Fruit fly (Drosophila melanogaster) whole organism, embryonic: ENCODE measurements around the gene nol.

ENCODE experiments used
- ATbp ChIP-seq: fragments of 200-800 bp; sonication (Bioruptor generic); optimal IDR thresholded peaks from 2 replicates; lab custom pipeline; 2017; ENCODE audit warnings: missing biosample characterization, mild to moderate bottlenecking, missing genetic modification characterization, missing genetic modification reagents
- Ada2b ChIP-seq: fragments of 200-800 bp; sonication (Bioruptor generic); IDR thresholded peaks from 2 replicates; pipeline ENCODE4 v1.3.6; 2022; ENCODE audit warnings: missing biosample characterization, missing genetic modification characterization
- Aef1 ChIP-seq: fragments of 200-800 bp; sonication (Bioruptor generic); IDR thresholded peaks from 3 replicates; pipeline ENCODE4 v1.3.6; 2022; ENCODE audit warnings: missing biosample characterization, missing genetic modification characterization
- Awh ChIP-seq: fragments of 200-800 bp; sonication (Bioruptor generic); IDR thresholded peaks from 2 replicates; pipeline ENCODE4, ENCODE4 v1.3.6; 2022; ENCODE audit warnings: missing biosample characterization, missing genetic modification characterization
- Blimp-1 ChIP-seq: fragments of 200-800 bp; sonication (Bioruptor generic); optimal IDR thresholded peaks from 3 replicates; lab custom pipeline; 2018; ENCODE audit warnings: missing biosample characterization, missing genetic modification characterization, mild to moderate bottlenecking, moderate library complexity, missing genetic modification reagents
- CG10209 ChIP-seq: fragments of 200-800 bp; sonication (Bioruptor generic); optimal IDR thresholded peaks from 3 replicates; lab custom pipeline; 2017; ENCODE audit warnings: missing biosample characterization, mild to moderate bottlenecking, missing genetic modification characterization, missing genetic modification reagents
- CG10959 ChIP-seq: fragments of 200-800 bp; sonication (Bioruptor generic); IDR thresholded peaks from 2 replicates; pipeline ENCODE4 v1.3.6; 2022; ENCODE audit warnings: missing biosample characterization, missing genetic modification characterization
- CG11695 ChIP-seq: fragments of 200-800 bp; sonication (Bioruptor generic); IDR thresholded peaks from 3 replicates; pipeline ENCODE4 v1.3.6; 2022; ENCODE audit warnings: missing biosample characterization, missing genetic modification characterization
- CG1529 ChIP-seq: fragments of 200-800 bp; sonication (Bioruptor generic); optimal IDR thresholded peaks from 3 replicates; lab custom pipeline; 2018; ENCODE audit warnings: missing biosample characterization, missing genetic modification characterization
- CG15601 ChIP-seq: fragments of 200-800 bp; sonication (Bioruptor generic); optimal IDR thresholded peaks from 3 replicates; lab custom pipeline; 2019; ENCODE audit warnings: missing biosample characterization, mild to moderate bottlenecking, missing genetic modification characterization, moderate library complexity
- CG17612 ChIP-seq: fragments of 200-800 bp; sonication (Bioruptor generic); IDR thresholded peaks from 2 replicates; pipeline ENCODE4 v1.3.6; 2022; ENCODE audit warnings: missing biosample characterization, missing genetic modification characterization
- CG18599 ChIP-seq: fragments of 200-800 bp; sonication (Bioruptor generic); optimal IDR thresholded peaks from 3 replicates; lab custom pipeline; 2017; ENCODE audit warnings: missing biosample characterization, missing genetic modification characterization, mild to moderate bottlenecking, moderate library complexity, missing genetic modification reagents
- CG34376 ChIP-seq: fragments of 200-800 bp; sonication (Bioruptor generic); optimal IDR thresholded peaks from 2 replicates; lab custom pipeline; 2018; ENCODE audit warnings: missing biosample characterization, mild to moderate bottlenecking, missing genetic modification characterization
- CG3847 ChIP-seq: fragments of 200-800 bp; sonication (Bioruptor generic); IDR thresholded peaks from 2 replicates; pipeline ENCODE4 v1.3.6; 2022; ENCODE audit warnings: missing biosample characterization, missing genetic modification characterization
- CG4424 ChIP-seq: fragments of 200-800 bp; sonication (Bioruptor generic); optimal IDR thresholded peaks from 3 replicates; lab custom pipeline; 2016; ENCODE audit warnings: missing biosample characterization, missing genetic modification characterization
- CG4854 ChIP-seq: fragments of 200-800 bp; sonication (Bioruptor generic); optimal IDR thresholded peaks from 2 replicates; lab custom pipeline; 2016; ENCODE audit warnings: missing biosample characterization, missing genetic modification characterization, inconsistent platforms
- CG7357 ChIP-seq: fragments of 200-800 bp; sonication (Bioruptor generic); IDR thresholded peaks from 3 replicates; pipeline ENCODE4 v1.3.6; 2022; ENCODE audit warnings: missing biosample characterization, missing genetic modification characterization
- Chrac-16 ChIP-seq: fragments of 200-800 bp; sonication (Bioruptor generic); optimal IDR thresholded peaks from 3 replicates; lab custom pipeline; 2016; ENCODE audit warnings: missing biosample characterization, missing genetic modification characterization
- Dip3 ChIP-seq: fragments of 200-800 bp; sonication (Bioruptor generic); optimal IDR thresholded peaks from 3 replicates; lab custom pipeline; 2016; ENCODE audit warnings: missing biosample characterization, missing genetic modification characterization
- Drgx ChIP-seq: fragments of 200-800 bp; sonication (Bioruptor generic); IDR thresholded peaks from 2 replicates; pipeline ENCODE4 v1.3.6; 2022; ENCODE audit warnings: missing biosample characterization, missing genetic modification characterization
- Fer1 ChIP-seq: fragments of 200-800 bp; sonication (Bioruptor generic); optimal IDR thresholded peaks from 2 replicates; lab custom pipeline; 2017; ENCODE audit warnings: missing biosample characterization, mild to moderate bottlenecking, missing genetic modification characterization
- Hr78 ChIP-seq, 2 experiments: fragments of 200-800 bp in 1 of 2; fragments of >200 bp in 1 of 2; sonication (Bioruptor generic) in 1 of 2; optimal IDR thresholded peaks; 2 replicates each; lab custom pipeline; 2017 to 2019; ENCODE audit warnings: missing biosample characterization in 2 of 2, missing genetic modification characterization in 2 of 2, mild to moderate bottlenecking in 1 of 2, moderate library complexity in 1 of 2
- Nf-YA ChIP-seq: fragments of 200-800 bp; sonication (Bioruptor generic); IDR thresholded peaks from 2 replicates; pipeline ENCODE4 v1.3.6; 2022; ENCODE audit warnings: missing biosample characterization, missing genetic modification characterization
- Sox100B ChIP-seq: fragments of 200-800 bp; sonication (Bioruptor generic); optimal IDR thresholded peaks from 3 replicates; lab custom pipeline; 2018; ENCODE audit warnings: missing biosample characterization, mild to moderate bottlenecking, missing genetic modification characterization
- Sox102F ChIP-seq: fragments of 200-800 bp; sonication (Bioruptor generic); optimal IDR thresholded peaks from 2 replicates; lab custom pipeline; 2018; ENCODE audit warnings: missing biosample characterization, mild to moderate bottlenecking, missing genetic modification characterization, moderate library complexity
- Sry-β ChIP-seq: fragments of 200-800 bp; sonication (Bioruptor generic); optimal IDR thresholded peaks from 2 replicates; lab custom pipeline; 2018; ENCODE audit warnings: missing biosample characterization, mild to moderate bottlenecking, missing genetic modification characterization, moderate library complexity
- Stat92E ChIP-seq, 3 experiments: fragments of >200 bp in 2 of 3; fragments of 200-800 bp in 1 of 3; sonication (Bioruptor generic) in 1 of 3; optimal IDR thresholded peaks; 2 replicates each; lab custom pipeline; 2017 to 2019; ENCODE audit warnings: missing biosample characterization in 3 of 3, missing genetic modification characterization in 3 of 3, mild to moderate bottlenecking in 1 of 3, moderate library complexity in 1 of 3
- al ChIP-seq: fragments of 200-800 bp; sonication (Bioruptor generic); IDR thresholded peaks from 2 replicates; pipeline ENCODE4 v1.3.6; 2022; ENCODE audit warnings: missing biosample characterization, missing genetic modification characterization
- ase ChIP-seq: fragments of 200-800 bp; sonication (Bioruptor generic); IDR thresholded peaks from 3 replicates; pipeline ENCODE4 v1.3.6; 2022; ENCODE audit warnings: missing biosample characterization, missing genetic modification characterization
- ato ChIP-seq: fragments of 200-800 bp; sonication (Bioruptor generic); IDR thresholded peaks from 2 replicates; pipeline ENCODE4 v1.3.6; 2022; ENCODE audit warnings: missing biosample characterization, missing genetic modification characterization; ENCODE audit not compliant: partially characterized antibody
- bsh ChIP-seq, 2 experiments: fragments of 200-800 bp; sonication (Bioruptor generic); optimal IDR thresholded peaks; 2 replicates each; lab custom pipeline; 2017 to 2018; ENCODE audit warnings: mild to moderate bottlenecking in 2 of 2, missing biosample characterization in 2 of 2, missing genetic modification characterization in 2 of 2, moderate library complexity in 1 of 2
- crol ChIP-seq: fragments of 200-800 bp; sonication (Bioruptor generic); IDR thresholded peaks from 2 replicates; pipeline ENCODE4 v1.3.6; 2022; ENCODE audit warnings: missing biosample characterization, missing genetic modification characterization
- danr ChIP-seq: fragments of 200-800 bp; sonication (Bioruptor generic); IDR thresholded peaks from 2 replicates; pipeline ENCODE4 v1.3.6; 2022; ENCODE audit warnings: missing biosample characterization, missing genetic modification characterization
- dati ChIP-seq: fragments of 200-800 bp; sonication (Bioruptor generic); IDR thresholded peaks from 2 replicates; pipeline ENCODE4 v1.3.6; 2022; ENCODE audit warnings: missing biosample characterization, missing genetic modification characterization
- jigr1 ChIP-seq: fragments of 200-800 bp; sonication (Bioruptor generic); IDR thresholded peaks from 3 replicates; pipeline ENCODE4 v1.3.6; 2022; ENCODE audit warnings: missing biosample characterization, missing genetic modification characterization
- jing ChIP-seq: fragments of 200-800 bp; sonication (Bioruptor generic); optimal IDR thresholded peaks from 2 replicates; lab custom pipeline; 2018; ENCODE audit warnings: missing biosample characterization, mild to moderate bottlenecking, missing genetic modification characterization
- kah ChIP-seq: fragments of 200-800 bp; sonication (Bioruptor generic); optimal IDR thresholded peaks from 2 replicates; lab custom pipeline; 2018; ENCODE audit warnings: missing biosample characterization, mild to moderate bottlenecking, missing genetic modification characterization
- kni ChIP-seq: fragments of 200-800 bp; sonication (Bioruptor generic); optimal IDR thresholded peaks from 3 replicates; lab custom pipeline; 2017; ENCODE audit warnings: mild to moderate bottlenecking, missing biosample characterization, missing genetic modification reagents, missing genetic modification characterization
- nerfin-2 ChIP-seq: fragments of 200-800 bp; sonication (Bioruptor generic); IDR thresholded peaks from 2 replicates; pipeline ENCODE4 v1.3.6; 2022; ENCODE audit warnings: missing biosample characterization, missing genetic modification characterization; ENCODE audit not compliant: partially characterized antibody
- oc ChIP-seq: fragments of 200-800 bp; sonication (Bioruptor generic); optimal IDR thresholded peaks from 2 replicates; lab custom pipeline; 2018; ENCODE audit warnings: missing biosample characterization, mild to moderate bottlenecking, missing genetic modification characterization, moderate library complexity
- org-1 ChIP-seq: fragments of 200-800 bp; sonication (Bioruptor generic); optimal IDR thresholded peaks from 2 replicates; lab custom pipeline; 2017; ENCODE audit warnings: missing biosample characterization, missing genetic modification characterization
- pan ChIP-seq, 4 experiments: fragments of >200 bp in 3 of 4; fragments of 200-800 bp in 1 of 4; sonication (Bioruptor generic) in 1 of 4; optimal IDR thresholded peaks in 3 of 4; IDR thresholded peaks in 1 of 4; 2 replicates each; pipeline versions ENCODE4 v1.3.6 to Lab custom; 2017 to 2022; ENCODE audit warnings: missing biosample characterization in 2 of 4, missing genetic modification characterization in 2 of 4, mixed read lengths in 1 of 4
- phol ChIP-seq: fragments of 200-800 bp; sonication (Bioruptor generic); optimal IDR thresholded peaks from 3 replicates; lab custom pipeline; 2018; ENCODE audit warnings: missing biosample characterization, mild to moderate bottlenecking, missing genetic modification characterization, moderate library complexity
- sd ChIP-seq: fragments of 200-800 bp; sonication (Bioruptor generic); optimal IDR thresholded peaks from 3 replicates; lab custom pipeline; 2018; ENCODE audit warnings: missing biosample characterization, mild to moderate bottlenecking, missing genetic modification characterization, moderate library complexity
- sisA ChIP-seq: fragments of 200-800 bp; sonication (Bioruptor generic); IDR thresholded peaks from 2 replicates; pipeline ENCODE4 v1.3.6; 2022; ENCODE audit warnings: missing biosample characterization, missing genetic modification characterization
- tin ChIP-seq: fragments of 200-800 bp; sonication (Bioruptor generic); optimal IDR thresholded peaks from 3 replicates; lab custom pipeline; 2016; ENCODE audit warnings: missing biosample characterization, missing genetic modification characterization
- usp ChIP-seq: fragments of >200 bp; optimal IDR thresholded peaks from 2 replicates; lab custom pipeline; 2017; ENCODE audit warnings: missing biosample characterization, missing genetic modification characterization
- vnd ChIP-seq: fragments of 200-800 bp; sonication (Bioruptor generic); IDR thresholded peaks from 3 replicates; pipeline ENCODE4 v1.3.6; 2022; ENCODE audit warnings: missing biosample characterization, missing genetic modification characterization; ENCODE audit not compliant: partially characterized antibody

The nol gene

dm6 chr3L:11147675-11148074 lies 17.0 kb downstream of the nol start (continued):
- TF ChIP-seq Aef1 (GFP tag; lab: Robert Waterston, UW) (no peak), kah (GFP tag; lab: Kevin White, UChicago) (no peak), kni (GFP tag; lab: Kevin White, UChicago) (peak; percentile 85), CG34376 (no peak), Sry-β (GFP tag; lab: Kevin White, UChicago) (no peak), sd (tag; lab: Kevin White, UChicago) (peak; percentile 88), Awh (GFP tag; lab: Robert Waterston, UW) (peak; percentile 54; the same call in 1 of the 2 replicates), Ada2b (GFP tag; lab: Robert Waterston, UW) (no peak), phol (tag; lab: Kevin White, UChicago) (no peak), vnd (GFP tag; lab: Robert Waterston, UW) (no peak), oc (peak; percentile 69), CG17612 (GFP tag; lab: Robert Waterston, UW) (no peak), al (GFP tag; lab: Robert Waterston, UW) (no peak), Dip3 (no peak), CG7357 (GFP tag; lab: Robert Waterston, UW) (no peak), Nf-YA (GFP tag; lab: Robert Waterston, UW) (no peak), jigr1 (no peak), ase (GFP tag; lab: Robert Waterston, UW) (no peak), pan (optimal IDR thresholded peaks at IDR 0.05; lab: Kevin White, UChicago) (no peak), pan (GFP tag; optimal IDR thresholded peaks at IDR 0.05 in 1 of 2, IDR thresholded peaks at IDR 0.05 in 1 of 2) (no peak), org-1 (no peak), CG3847 (GFP tag; lab: Robert Waterston, UW) (no peak), usp (GFP tag; lab: Kevin White, UChicago) (no peak), Hr78 (GFP tag; optimal IDR thresholded peaks at IDR 0.05; lab: Kevin White, UChicago) (peak in 1 of 2 experiments; percentile 14), CG10959 (no peak)
- TF ChIP-seq, all 482 proteins: peak for 10

DNA sequence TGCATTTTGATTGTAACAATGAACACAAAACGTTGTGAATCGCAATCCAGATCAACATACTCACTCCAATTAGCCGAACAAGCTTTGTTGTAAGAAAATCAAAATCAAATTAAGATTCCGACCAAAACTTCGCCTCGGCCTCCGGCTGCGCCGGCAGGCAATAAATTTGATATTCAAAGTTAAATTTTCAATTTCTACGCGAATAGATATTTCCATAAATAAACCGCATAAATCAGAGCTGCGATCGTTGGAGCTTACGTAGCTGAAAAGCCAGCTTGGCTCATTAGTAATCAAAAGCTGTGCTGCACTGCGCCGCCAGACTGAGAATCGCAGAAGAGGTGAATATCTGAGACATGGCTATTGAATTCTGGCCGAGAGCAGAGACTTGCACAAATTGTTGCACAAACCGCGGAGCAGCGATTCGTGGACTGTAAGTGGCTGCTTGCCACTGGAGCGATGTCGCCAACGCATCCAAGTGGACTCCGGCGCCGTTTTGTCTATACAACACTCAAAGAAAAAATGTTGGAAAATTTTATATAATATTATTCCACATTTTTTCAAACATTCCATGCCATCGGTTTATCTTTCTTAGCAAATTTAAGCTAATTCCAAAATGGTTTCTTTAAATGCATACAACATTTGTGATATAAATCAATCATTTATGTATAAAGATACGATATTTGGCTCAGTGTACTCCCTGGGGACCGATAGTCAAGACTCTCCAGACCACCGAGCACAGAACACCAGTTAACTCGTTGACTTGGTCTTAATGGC lies 18.0 kb downstream of the nol start:
- TF ChIP-seq ato (no peak), kah (GFP tag; lab: Kevin White, UChicago) (no peak), bsh (GFP tag; optimal IDR thresholded peaks at IDR 0.05; lab: Kevin White, UChicago) (peak; percentile 64 to 80), CG11695 (GFP tag; lab: Robert Waterston, UW) (peak; percentile 57; the same call in 2 of the 3 replicates), sisA (GFP tag; lab: Robert Waterston, UW) (no peak; the same call in 1 of the 2 replicates), dati (GFP tag; lab: Robert Waterston, UW) (no peak), danr (GFP tag; lab: Robert Waterston, UW) (no peak), CG18599 (GFP tag; lab: Kevin White, UChicago) (peak; percentile 48), jing (GFP tag; lab: Kevin White, UChicago) (no peak), CG1529 (peak; percentile 48), CG10209 (GFP tag; lab: Kevin White, UChicago) (peak; percentile 18), Chrac-16 (GFP tag; lab: Kevin White, UChicago) (peak; percentile 14), Blimp-1 (GFP tag; lab: Kevin White, UChicago) (peak; percentile 81), Sox100B (GFP tag; lab: Kevin White, UChicago) (peak; percentile 63), Fer1 (GFP tag; lab: Kevin White, UChicago) (no peak), tin (peak; percentile 25), Drgx (GFP tag; lab: Robert Waterston, UW) (peak; percentile 74), CG4854 (GFP tag; lab: Kevin White, UChicago) (no peak), Sox102F (GFP tag; lab: Kevin White, UChicago) (peak; percentile 67), Stat92E (GFP tag; optimal IDR thresholded peaks at IDR 0.05; lab: Kevin White, UChicago) (no peak), crol (GFP tag; lab: Robert Waterston, UW) (no peak), CG15601 (tag; lab: Kevin White, UChicago) (peak; percentile 50), ATbp (GFP tag; lab: Kevin White, UChicago) (peak; percentile 41), nerfin-2 (GFP tag; lab: Robert Waterston, UW) (no peak), CG4424 (GFP tag; lab: Kevin White, UChicago) (peak; percentile 47)
